Fruit fly (Drosophila melanogaster) whole organism, wandering third instar larva: Measurements from ENCODE around the gene bru3.

Source experiments
- GATAd ChIP-seq: sonication (Bioruptor generic); optimal IDR thresholded peaks from 2 replicates; lab custom pipeline; 2016; ENCODE audit warnings: missing biosample characterization, missing genetic modification characterization
- Hr78 ChIP-seq: fragments of >200 bp; optimal IDR thresholded peaks from 2 replicates; lab custom pipeline; 2017; ENCODE audit warnings: missing biosample characterization, missing genetic modification characterization
- OdsH ChIP-seq: fragments of 200-800 bp; sonication (Bioruptor generic); optimal IDR thresholded peaks from 2 replicates; lab custom pipeline; 2016; ENCODE audit warnings: missing biosample characterization, mild to moderate bottlenecking, missing genetic modification characterization
- br ChIP-seq: fragments of 200-800 bp; sonication (Bioruptor generic); optimal IDR thresholded peaks from 2 replicates; lab custom pipeline; 2016; ENCODE audit warnings: missing biosample characterization, missing genetic modification characterization
- dmrt93B ChIP-seq: fragments of 200-800 bp; sonication (Bioruptor generic); optimal IDR thresholded peaks from 2 replicates; lab custom pipeline; 2018; ENCODE audit warnings: missing biosample characterization, mild to moderate bottlenecking, missing genetic modification characterization
- lola ChIP-seq: fragments of >200 bp; optimal IDR thresholded peaks from 2 replicates; lab custom pipeline; 2017; ENCODE audit warnings: missing biosample characterization, missing genetic modification characterization

dm6 chr3L:13479609-13480240 lies 323.5 kb downstream of the bru3 start:
- TF ChIP-seq Hr78 (GFP tag; lab: Kevin White, UChicago): no peak
- peak; percentile 15 for TF ChIP-seq dmrt93B (GFP tag; lab: Kevin White, UChicago)
- TF ChIP-seq lola (GFP tag; lab: Kevin White, UChicago): no peak
- TF ChIP-seq br (GFP tag; lab: Kevin White, UChicago): peak; percentile 15
- TF ChIP-seq GATAd (GFP tag; lab: Kevin White, UChicago): no peak
- no peak for TF ChIP-seq OdsH (GFP tag; lab: Kevin White, UChicago)
